Worm (Caenorhabditis elegans) whole organism, L2 larva: ENCODE data around the gene R151.8.

ENCODE experiments used
- C34F6.9 ChIP-seq: fragments of 150-350 bp; optimal IDR thresholded peaks from 2 replicates; lab custom pipeline; 2014; ENCODE audit warnings: missing biosample characterization, missing genetic modification characterization
- F13H6.1 ChIP-seq: sonication (generic microtip); optimal IDR thresholded peaks from 2 replicates; lab custom pipeline; 2016; ENCODE audit warnings: missing genetic modification characterization, missing compliant biosample characterization
- R02D3.7 ChIP-seq: fragments of 150-350 bp; optimal IDR thresholded peaks from 2 replicates; lab custom pipeline; 2014; ENCODE audit warnings: missing biosample characterization, missing genetic modification characterization
- Y55F3AM.14 ChIP-seq: fragments of 200-800 bp; sonication (Bioruptor generic); optimal IDR thresholded peaks from 2 replicates; lab custom pipeline; 2018; ENCODE audit warnings: mild to moderate bottlenecking, missing genetic modification characterization, missing compliant biosample characterization
- ZK546.5 ChIP-seq: sonication (generic microtip); optimal IDR thresholded peaks from 2 replicates; lab custom pipeline; 2017; ENCODE audit warnings: missing biosample characterization, missing genetic modification characterization
- alr-1 ChIP-seq: fragments of 150-350 bp; optimal IDR thresholded peaks from 2 replicates; lab custom pipeline; 2014; ENCODE audit warnings: missing biosample characterization, missing genetic modification characterization
- aly-2 ChIP-seq: fragments of 150-350 bp; optimal IDR thresholded peaks from 2 replicates; lab custom pipeline; 2014; ENCODE audit warnings: missing biosample characterization, missing genetic modification characterization
- ama-1 ChIP-seq: fragments of 150-350 bp; optimal IDR thresholded peaks from 2 replicates; lab custom pipeline; 2018; ENCODE audit warnings: inconsistent platforms
- blmp-1 ChIP-seq: sonication (generic microtip); optimal IDR thresholded peaks from 2 replicates; lab custom pipeline; 2017; ENCODE audit warnings: missing genetic modification characterization, mild to moderate bottlenecking, missing compliant biosample characterization, antibody characterized with exemption, moderate library complexity; ENCODE audit not compliant: insufficient read depth
- ceh-16 ChIP-seq: fragments of 150-350 bp; optimal IDR thresholded peaks from 2 replicates; lab custom pipeline; 2014; ENCODE audit warnings: missing biosample characterization, missing genetic modification characterization
- ceh-82 ChIP-seq: fragments of 150-350 bp; optimal IDR thresholded peaks from 2 replicates; lab custom pipeline; 2014; ENCODE audit warnings: missing biosample characterization, missing genetic modification characterization
- crh-2 ChIP-seq: sonication (generic microtip); optimal IDR thresholded peaks from 2 replicates; lab custom pipeline; 2017; ENCODE audit warnings: missing biosample characterization, missing genetic modification characterization
- dmd-4 ChIP-seq: sonication (generic microtip); optimal IDR thresholded peaks from 2 replicates; lab custom pipeline; 2017; ENCODE audit warnings: missing biosample characterization, missing genetic modification characterization
- egl-27 ChIP-seq: sonication (generic microtip); optimal IDR thresholded peaks from 3 replicates; lab custom pipeline; 2017; ENCODE audit warnings: missing biosample characterization, missing genetic modification reagents, missing genetic modification characterization
- elt-1 ChIP-seq: fragments of 150-350 bp; optimal IDR thresholded peaks from 2 replicates; lab custom pipeline; 2014; ENCODE audit warnings: missing biosample characterization, missing genetic modification characterization
- elt-3 ChIP-seq: sonication (generic microtip); optimal IDR thresholded peaks from 2 replicates; lab custom pipeline; 2017; ENCODE audit warnings: missing biosample characterization, missing genetic modification characterization
- fos-1 ChIP-seq: fragments of 150-350 bp; optimal IDR thresholded peaks from 2 replicates; lab custom pipeline; 2014; ENCODE audit warnings: missing biosample characterization, missing genetic modification characterization
- gmeb-1 ChIP-seq: fragments of 150-350 bp; optimal IDR thresholded peaks from 2 replicates; lab custom pipeline; 2014; ENCODE audit warnings: missing biosample characterization, missing genetic modification characterization
- lin-11 ChIP-seq: fragments of 150-350 bp; sonication (generic microtip); optimal IDR thresholded peaks from 2 replicates; lab custom pipeline; 2014; ENCODE audit warnings: missing biosample characterization, missing genetic modification characterization, inconsistent platforms, mixed read lengths
- lin-13 ChIP-seq: fragments of 150-350 bp; optimal IDR thresholded peaks from 2 replicates; lab custom pipeline; 2014; ENCODE audit warnings: missing biosample characterization, missing genetic modification reagents, missing genetic modification characterization
- lin-39 ChIP-seq: fragments of 150-350 bp; optimal IDR thresholded peaks from 2 replicates; lab custom pipeline; 2014; ENCODE audit warnings: missing biosample characterization, missing genetic modification reagents, missing genetic modification characterization
- lsy-2 ChIP-seq, 2 experiments: fragments of 150-350 bp in 1 of 2; sonication (generic microtip) in 1 of 2; optimal IDR thresholded peaks; 2 replicates each; lab custom pipeline; 2014 to 2017; ENCODE audit warnings: missing biosample characterization in 2 of 2, missing genetic modification characterization in 2 of 2
- mab-5 ChIP-seq: fragments of 150-350 bp; optimal IDR thresholded peaks from 2 replicates; lab custom pipeline; 2014; ENCODE audit warnings: missing biosample characterization, missing genetic modification characterization
- mbf-1 ChIP-seq: sonication (generic microtip); optimal IDR thresholded peaks from 2 replicates; lab custom pipeline; 2017; ENCODE audit warnings: missing biosample characterization, missing genetic modification characterization
- mdl-1 ChIP-seq, 2 experiments: fragments of 150-350 bp in 1 of 2; sonication (generic microtip) in 1 of 2; optimal IDR thresholded peaks; 2 replicates each; lab custom pipeline; 2017; ENCODE audit warnings: missing biosample characterization in 2 of 2, missing genetic modification characterization in 2 of 2
- nhr-10 ChIP-seq: sonication (generic microtip); optimal IDR thresholded peaks from 2 replicates; lab custom pipeline; 2017; ENCODE audit warnings: missing biosample characterization, missing genetic modification characterization
- nhr-11 ChIP-seq: fragments of 150-350 bp; optimal IDR thresholded peaks from 2 replicates; lab custom pipeline; 2014; ENCODE audit warnings: missing biosample characterization, missing genetic modification characterization
- nhr-12 ChIP-seq: fragments of 150-350 bp; optimal IDR thresholded peaks from 2 replicates; lab custom pipeline; 2014; ENCODE audit warnings: missing biosample characterization, missing genetic modification characterization
- nhr-129 ChIP-seq: fragments of 150-350 bp; optimal IDR thresholded peaks from 2 replicates; lab custom pipeline; 2014; ENCODE audit warnings: missing biosample characterization, missing genetic modification characterization
- nhr-21 ChIP-seq: fragments of 150-350 bp; optimal IDR thresholded peaks from 2 replicates; lab custom pipeline; 2014; ENCODE audit warnings: missing biosample characterization, missing genetic modification characterization
- nhr-23 ChIP-seq: fragments of 150-350 bp; optimal IDR thresholded peaks from 2 replicates; lab custom pipeline; 2014; ENCODE audit warnings: missing biosample characterization, missing genetic modification reagents, missing genetic modification characterization
- nhr-237 ChIP-seq: fragments of 150-350 bp; optimal IDR thresholded peaks from 2 replicates; lab custom pipeline; 2014; ENCODE audit warnings: missing biosample characterization, missing genetic modification characterization
- nhr-25 ChIP-seq: fragments of 150-350 bp; sonication (generic microtip); optimal IDR thresholded peaks from 3 replicates; lab custom pipeline; 2014; ENCODE audit warnings: missing biosample characterization, missing genetic modification characterization
- nhr-6 ChIP-seq: fragments of 150-350 bp; optimal IDR thresholded peaks from 2 replicates; lab custom pipeline; 2014; ENCODE audit warnings: missing biosample characterization, missing genetic modification characterization
- nhr-77 ChIP-seq: fragments of 150-350 bp; optimal IDR thresholded peaks from 2 replicates; lab custom pipeline; 2014; ENCODE audit warnings: missing biosample characterization, missing genetic modification characterization
- peb-1 ChIP-seq: fragments of 150-350 bp; optimal IDR thresholded peaks from 2 replicates; lab custom pipeline; 2014; ENCODE audit warnings: missing biosample characterization, missing genetic modification characterization
- sem-4 ChIP-seq: fragments of 150-350 bp; optimal IDR thresholded peaks from 2 replicates; lab custom pipeline; 2014; ENCODE audit warnings: missing biosample characterization, missing genetic modification reagents, missing genetic modification characterization
- skn-1 ChIP-seq: sonication (generic microtip); optimal IDR thresholded peaks from 2 replicates; lab custom pipeline; 2017; ENCODE audit warnings: missing biosample characterization, missing genetic modification characterization
- sma-3 ChIP-seq: sonication (generic microtip); optimal IDR thresholded peaks from 2 replicates; lab custom pipeline; 2016; ENCODE audit warnings: missing genetic modification reagents, missing genetic modification characterization, missing compliant biosample characterization
- sma-9 ChIP-seq, 2 experiments: fragments of 150-350 bp in 1 of 2; sonication (generic microtip) in 1 of 2; optimal IDR thresholded peaks; 2 replicates each; lab custom pipeline; 2014 to 2016; ENCODE audit warnings: missing genetic modification characterization in 2 of 2, mild to moderate bottlenecking in 1 of 2, missing biosample characterization in 1 of 2, missing compliant biosample characterization in 1 of 2, missing genetic modification reagents in 1 of 2, moderate library complexity in 1 of 2
- snpc-4 ChIP-seq: fragments of 150-350 bp; optimal IDR thresholded peaks from 2 replicates; lab custom pipeline; 2014; ENCODE audit warnings: missing biosample characterization, missing genetic modification characterization
- unc-39 ChIP-seq: fragments of 150-350 bp; optimal IDR thresholded peaks from 2 replicates; lab custom pipeline; 2014; ENCODE audit warnings: missing biosample characterization, missing genetic modification characterization
- unc-55 ChIP-seq: fragments of 150-350 bp; sonication (generic microtip); optimal IDR thresholded peaks from 3 replicates; lab custom pipeline; 2014; ENCODE audit warnings: missing biosample characterization, missing genetic modification reagents, missing genetic modification characterization
- unc-62 ChIP-seq: fragments of 150-350 bp; optimal IDR thresholded peaks from 2 replicates; lab custom pipeline; 2014; ENCODE audit warnings: missing biosample characterization, missing genetic modification reagents, missing genetic modification characterization
- zag-1 ChIP-seq: fragments of 150-350 bp; optimal IDR thresholded peaks from 2 replicates; lab custom pipeline; 2014; ENCODE audit warnings: missing biosample characterization, missing genetic modification characterization
- ztf-1 ChIP-seq: fragments of 200-800 bp; sonication (Bioruptor generic); conservative IDR thresholded peaks from 2 replicates; pipeline ENCODE4 v1.3.6; 2022; ENCODE audit warnings: missing genetic modification characterization, missing compliant biosample characterization
- ztf-11 ChIP-seq: sonication (generic microtip); optimal IDR thresholded peaks from 2 replicates; lab custom pipeline; 2017; ENCODE audit warnings: missing biosample characterization, missing genetic modification characterization
- ztf-4 ChIP-seq: fragments of 150-350 bp; optimal IDR thresholded peaks from 2 replicates; lab custom pipeline; 2014; ENCODE audit warnings: missing biosample characterization, missing genetic modification characterization

Gene R151.8

DNA sequence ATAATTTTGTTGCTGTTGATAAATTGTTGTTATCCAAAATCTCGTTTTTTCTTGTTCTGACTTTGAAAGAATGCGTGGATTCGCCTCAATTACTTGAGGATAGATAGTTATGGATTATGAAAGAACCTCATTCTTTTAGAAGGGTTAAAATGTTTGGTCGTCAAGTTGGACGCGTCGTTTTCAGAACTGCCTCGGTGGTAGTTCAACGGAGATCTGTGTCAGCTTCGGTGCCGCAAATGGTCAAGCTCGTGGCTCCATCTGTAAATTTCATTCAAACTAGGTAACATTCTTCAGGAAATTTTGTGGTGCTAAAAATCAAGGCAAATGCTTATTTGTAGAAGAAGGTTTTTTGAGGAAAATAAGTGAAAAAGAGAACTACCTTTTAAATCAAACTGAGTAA, 49.0 kb downstream of the R151.8 start, which contains the start of gene ndab-2:
Gene ndab-2 (plus strand): TSS at position 140 of the 400 bp plus-strand sequence.
- TF ChIP-seq ama-1 (lab: Kevin White, UChicago) (no peak), ztf-4 (tag; lab: Kevin White, UChicago) (peak; percentile 12)

DNA sequence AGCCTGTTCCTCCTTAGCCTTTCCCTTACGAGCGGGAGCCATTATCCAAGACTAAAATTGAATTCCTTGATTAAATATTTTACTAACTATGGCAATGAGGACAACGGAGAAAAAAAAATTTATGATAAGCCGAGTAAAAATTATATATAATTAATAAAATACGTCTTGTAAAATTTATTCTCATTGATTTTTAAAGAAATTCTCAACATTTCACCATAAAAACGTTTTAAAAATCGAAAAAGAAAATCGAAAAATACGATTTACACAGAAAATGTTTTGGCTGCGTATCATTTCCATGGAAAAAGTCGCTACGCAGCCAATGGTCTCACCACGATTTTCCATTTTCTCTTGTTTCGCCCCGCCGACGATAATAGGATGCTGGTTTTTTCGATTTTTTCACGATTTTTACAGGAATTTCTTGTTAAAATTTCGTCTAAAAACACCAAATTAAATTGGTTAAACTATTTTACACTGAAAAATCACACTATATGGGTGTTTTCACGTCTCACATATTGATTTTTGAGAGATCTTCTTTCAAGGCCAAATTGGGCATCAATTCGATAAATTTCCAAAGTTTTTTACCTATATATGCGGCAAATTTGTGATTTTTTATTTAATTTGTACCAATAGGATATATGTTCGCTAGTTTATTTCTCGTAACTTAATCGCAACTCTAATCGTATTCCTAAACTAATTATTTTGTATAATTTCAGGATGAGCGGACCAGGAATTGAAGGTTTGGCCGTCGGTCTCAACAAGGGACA, 49.9 kb downstream of the R151.8 start, which contains the start of the genes rps-14 and rpl-36:
Gene rps-14 (minus strand): TSS at position 51 of the 764 bp plus-strand sequence.
Gene rpl-36 (plus strand): TSS at position 714 of the 764 bp plus-strand sequence.
- TF ChIP-seq elt-3 (tag; lab: Kevin White, UChicago) (no peak), lsy-2 (tag; optimal IDR thresholded peaks at IDR 0.05; lab: Kevin White, UChicago) (peak; percentile 83 to 96), alr-1 (no peak), nhr-12 (no peak), sma-3 (GFP tag; lab: Kevin White, UChicago) (peak; percentile 90), ztf-1 (GFP tag; lab: Robert Waterston, UW) (no peak), snpc-4 (tag; lab: Kevin White, UChicago) (peak; percentile 74), unc-39 (no peak), dmd-4 (no peak), egl-27 (tag; lab: Kevin White, UChicago) (peak; percentile 91), lin-11 (tag; lab: Kevin White, UChicago) (peak; percentile 79), nhr-10 (tag; lab: Kevin White, UChicago) (peak; percentile 47), lin-39 (tag; lab: Kevin White, UChicago) (no peak), mbf-1 (no peak), unc-55 (GFP tag; lab: Kevin White, UChicago) (peak; percentile 93), nhr-21 (peak; percentile 91), ZK546.5 (tag; lab: Kevin White, UChicago) (peak; percentile 87), nhr-25 (tag; lab: Kevin White, UChicago) (peak; percentile 93), nhr-23 (tag; lab: Kevin White, UChicago) (no peak), F13H6.1 (tag; lab: Kevin White, UChicago) (peak; percentile 83), R02D3.7 (tag; lab: Kevin White, UChicago) (peak; percentile 44), nhr-129 (tag; lab: Kevin White, UChicago) (peak; percentile 88), ceh-82 (tag; lab: Kevin White, UChicago) (peak; percentile 23), mab-5 (peak; percentile 74), gmeb-1 (peak; percentile 88), peb-1 (no peak), fos-1 (tag; lab: Kevin White, UChicago) (peak; percentile 71), blmp-1 (tag; lab: Kevin White, UChicago) (peak; percentile 88), unc-62 (no peak), nhr-11 (no peak), C34F6.9 (tag; lab: Kevin White, UChicago) (peak; percentile 95), aly-2 (tag; lab: Kevin White, UChicago) (no peak), nhr-6 (tag; lab: Kevin White, UChicago) (peak; percentile 91), sem-4 (peak; percentile 78), lin-13 (peak; percentile 91), zag-1 (tag; lab: Kevin White, UChicago) (no peak), ztf-11 (no peak), ztf-4 (tag; lab: Kevin White, UChicago) (peak; percentile 80), ceh-16 (tag; lab: Kevin White, UChicago) (peak; percentile 74), mdl-1 (tag; optimal IDR thresholded peaks at IDR 0.05; lab: Kevin White, UChicago) (peak in 1 of 2 experiments; percentile 19), sma-9 (GFP tag; optimal IDR thresholded peaks at IDR 0.05; lab: Kevin White, UChicago) (peak; percentile 88), sma-9 (tag; optimal IDR thresholded peaks at IDR 0.05; lab: Kevin White, UChicago) (no peak), crh-2 (tag; lab: Kevin White, UChicago) (peak; percentile 94), skn-1 (tag; lab: Kevin White, UChicago) (no peak), nhr-77 (tag; lab: Kevin White, UChicago) (peak; percentile 23), elt-1 (tag; lab: Kevin White, UChicago) (no peak), nhr-237 (tag; lab: Kevin White, UChicago) (no peak), ama-1 (lab: Kevin White, UChicago) (peak; percentile 87), Y55F3AM.14 (GFP tag; lab: Kevin White, UChicago) (no peak)
